Fruit fly (Drosophila melanogaster): ENCODE data around the gene CG10365.

dm6 chr3R:23674369-23674768 is 48.8 kb upstream of the CG10365 start:
- TF ChIP-seq cic (GFP tag; optimal IDR thresholded peaks at IDR 0.05): no peak
- no peak for TF ChIP-seq cnc (optimal IDR thresholded peaks at IDR 0.05)
- TF ChIP-seq CG33017 (tag; optimal IDR thresholded peaks at IDR 0.05): no peak
- no peak for TF ChIP-seq ovo (GFP tag; optimal IDR thresholded peaks at IDR 0.05)
- TF ChIP-seq kay (GFP tag; ENCODE audit: borderline replicate concordance): no peak
- no peak for TF ChIP-seq Clk (GFP tag; optimal IDR thresholded peaks at IDR 0.05)
- TF ChIP-seq Crg-1 (GFP tag; optimal IDR thresholded peaks at IDR 0.05): no peak
- no peak for TF ChIP-seq CG12768 (GFP tag; optimal IDR thresholded peaks at IDR 0.05)
- no peak for TF ChIP-seq bab1 (GFP tag; optimal IDR thresholded peaks at IDR 0.05)
- TF ChIP-seq CG7045 (GFP tag; optimal IDR thresholded peaks at IDR 0.05): no peak
- no peak for TF ChIP-seq Mnt (GFP tag; optimal IDR thresholded peaks at IDR 0.05)
